Fruit fly (Drosophila melanogaster) whole organism, embryonic: ENCODE results near the gene tplus3b.

Experiments used
- Antp ChIP-seq: fragments of 200-800 bp; sonication (Bioruptor generic); optimal IDR thresholded peaks from 3 replicates; lab custom pipeline; 2016; ENCODE audit warnings: missing biosample characterization, missing genetic modification characterization
- CG11560 ChIP-seq: fragments of 200-800 bp; sonication (Bioruptor generic); IDR thresholded peaks from 3 replicates; pipeline ENCODE4 v1.3.6; 2022; ENCODE audit warnings: missing biosample characterization, missing genetic modification characterization
- CG13424 ChIP-seq: fragments of 200-800 bp; sonication (Bioruptor generic); optimal IDR thresholded peaks from 2 replicates; lab custom pipeline; 2019; ENCODE audit warnings: missing biosample characterization, mild to moderate bottlenecking, missing genetic modification characterization, moderate library complexity
- CG13624 ChIP-seq: fragments of 200-800 bp; sonication (Bioruptor generic); optimal IDR thresholded peaks from 2 replicates; lab custom pipeline; 2016; ENCODE audit warnings: missing biosample characterization, missing genetic modification characterization
- CG1603 ChIP-seq: fragments of 200-800 bp; sonication (Bioruptor generic); optimal IDR thresholded peaks from 2 replicates; lab custom pipeline; 2019; ENCODE audit warnings: missing biosample characterization, mild to moderate bottlenecking, missing genetic modification characterization, moderate library complexity
- CG2712 ChIP-seq: fragments of 200-800 bp; optimal IDR thresholded peaks from 3 replicates; lab custom pipeline; 2019; ENCODE audit warnings: missing biosample characterization, mild to moderate bottlenecking, missing genetic modification characterization, moderate library complexity
- CG30020 ChIP-seq: fragments of 200-800 bp; optimal IDR thresholded peaks from 2 replicates; lab custom pipeline; 2019; ENCODE audit warnings: missing biosample characterization, mild to moderate bottlenecking, missing genetic modification characterization, moderate library complexity
- CG30403 ChIP-seq: fragments of 200-800 bp; sonication (Bioruptor generic); optimal IDR thresholded peaks from 3 replicates; lab custom pipeline; 2016; ENCODE audit warnings: missing biosample characterization, missing genetic modification characterization
- CG34224 ChIP-seq: fragments of 200-800 bp; sonication (Bioruptor generic); IDR thresholded peaks from 3 replicates; pipeline ENCODE4 v1.3.6; 2022; ENCODE audit warnings: missing biosample characterization, missing genetic modification characterization; ENCODE audit not compliant: partially characterized antibody
- CG3995 ChIP-seq: fragments of 200-800 bp; sonication (Bioruptor generic); optimal IDR thresholded peaks from 3 replicates; lab custom pipeline; 2016; ENCODE audit warnings: missing biosample characterization, missing genetic modification characterization
- CG4404 ChIP-seq: fragments of 200-800 bp; sonication (Bioruptor generic); IDR thresholded peaks from 2 replicates; pipeline ENCODE4 v1.3.6; 2022; ENCODE audit warnings: missing biosample characterization, missing genetic modification characterization
- CG4617 ChIP-seq: fragments of 200-800 bp; sonication (Bioruptor generic); optimal IDR thresholded peaks from 3 replicates; lab custom pipeline; 2016; ENCODE audit warnings: missing biosample characterization, missing genetic modification characterization, borderline replicate concordance
- CG7839 ChIP-seq: fragments of 200-800 bp; sonication (Bioruptor generic); optimal IDR thresholded peaks from 3 replicates; lab custom pipeline; 2018; ENCODE audit warnings: missing biosample characterization, mild to moderate bottlenecking, missing genetic modification characterization, moderate library complexity
- CG8281 ChIP-seq: fragments of 200-800 bp; sonication (Bioruptor generic); optimal IDR thresholded peaks from 2 replicates; lab custom pipeline; 2018; ENCODE audit warnings: missing biosample characterization, mild to moderate bottlenecking, missing genetic modification characterization, moderate library complexity
- CoRest ChIP-seq: fragments of 200-800 bp; sonication (Bioruptor generic); optimal IDR thresholded peaks from 3 replicates; lab custom pipeline; 2018; ENCODE audit warnings: missing biosample characterization, mild to moderate bottlenecking, missing genetic modification characterization, moderate library complexity
- Dad ChIP-seq: fragments of 200-800 bp; sonication (Bioruptor generic); optimal IDR thresholded peaks from 3 replicates; lab custom pipeline; 2016; ENCODE audit warnings: missing biosample characterization, missing genetic modification characterization
- Dip3 ChIP-seq: fragments of 200-800 bp; sonication (Bioruptor generic); optimal IDR thresholded peaks from 3 replicates; lab custom pipeline; 2016; ENCODE audit warnings: missing biosample characterization, missing genetic modification characterization
- Dll ChIP-seq: fragments of 200-800 bp; sonication (Bioruptor generic); IDR thresholded peaks from 4 replicates; pipeline ENCODE4 v1.3.6; 2022; ENCODE audit warnings: missing biosample characterization, missing genetic modification characterization; ENCODE audit not compliant: partially characterized antibody
- Eip74EF ChIP-seq, 2 experiments: fragments of 200-800 bp in 1 of 2; fragments of >200 bp in 1 of 2; sonication (Bioruptor generic) in 1 of 2; optimal IDR thresholded peaks; 2 replicates each; lab custom pipeline; 2017 to 2019; ENCODE audit warnings: missing biosample characterization in 2 of 2, missing genetic modification characterization in 2 of 2, mild to moderate bottlenecking in 1 of 2, moderate library complexity in 1 of 2
- Elba2 ChIP-seq: fragments of 200-800 bp; sonication (Bioruptor generic); optimal IDR thresholded peaks from 3 replicates; lab custom pipeline; 2016; ENCODE audit warnings: missing biosample characterization, missing genetic modification characterization
- HmgD ChIP-seq: fragments of 200-800 bp; sonication (Bioruptor generic); optimal IDR thresholded peaks from 3 replicates; lab custom pipeline; 2016; ENCODE audit warnings: missing biosample characterization, missing genetic modification characterization
- HmgZ ChIP-seq: fragments of 200-800 bp; sonication (Bioruptor generic); optimal IDR thresholded peaks from 2 replicates; lab custom pipeline; 2018; ENCODE audit warnings: missing biosample characterization, mild to moderate bottlenecking, missing genetic modification characterization
- Hr3 ChIP-seq: fragments of 200-800 bp; sonication (Bioruptor generic); optimal IDR thresholded peaks from 3 replicates; lab custom pipeline; 2016; ENCODE audit warnings: missing biosample characterization, missing genetic modification characterization
- Hsf ChIP-seq: fragments of 200-800 bp; sonication (Bioruptor generic); optimal IDR thresholded peaks from 3 replicates; lab custom pipeline; 2016; ENCODE audit warnings: missing biosample characterization, missing genetic modification characterization
- Myb ChIP-seq: fragments of 200-800 bp; sonication (Bioruptor generic); optimal IDR thresholded peaks from 2 replicates; lab custom pipeline; 2016; ENCODE audit warnings: missing biosample characterization, missing genetic modification characterization
- Nf-YC ChIP-seq: fragments of 200-800 bp; optimal IDR thresholded peaks from 3 replicates; lab custom pipeline; 2019; ENCODE audit warnings: missing biosample characterization, mild to moderate bottlenecking, missing genetic modification characterization, moderate library complexity
- NfI ChIP-seq: fragments of 200-800 bp; sonication (Bioruptor generic); optimal IDR thresholded peaks from 3 replicates; lab custom pipeline; 2018; ENCODE audit warnings: missing biosample characterization, mild to moderate bottlenecking, missing genetic modification characterization, moderate library complexity
- Pdp1 ChIP-seq, 2 experiments: fragments of 200-800 bp; sonication (Bioruptor generic); optimal IDR thresholded peaks; 3 replicates each; lab custom pipeline; 2016; ENCODE audit warnings: missing biosample characterization in 2 of 2, missing genetic modification characterization in 2 of 2, mild to moderate bottlenecking in 1 of 2, moderate library complexity in 1 of 2
- Sox102F ChIP-seq: fragments of 200-800 bp; sonication (Bioruptor generic); optimal IDR thresholded peaks from 2 replicates; lab custom pipeline; 2018; ENCODE audit warnings: missing biosample characterization, mild to moderate bottlenecking, missing genetic modification characterization, moderate library complexity
- Sry-δ ChIP-seq: fragments of 200-800 bp; sonication (Bioruptor generic); optimal IDR thresholded peaks from 2 replicates; lab custom pipeline; 2016; ENCODE audit warnings: missing biosample characterization, missing genetic modification characterization
- Trl ChIP-seq, 3 experiments: fragments of >200 bp in 2 of 3; fragments of 200-800 bp in 1 of 3; sonication (Bioruptor generic) in 1 of 3; optimal IDR thresholded peaks; 2 replicates in 1 of 3; 3 replicates in 2 of 3; lab custom pipeline; 2016 to 2017; ENCODE audit warnings: missing biosample characterization in 1 of 3, missing genetic modification characterization in 1 of 3
- Xbp1 ChIP-seq: fragments of 200-800 bp; sonication (Bioruptor generic); optimal IDR thresholded peaks from 3 replicates; lab custom pipeline; 2016; ENCODE audit warnings: missing biosample characterization, mild to moderate bottlenecking, missing genetic modification characterization
- Xrp1 ChIP-seq: fragments of 200-800 bp; sonication (Bioruptor generic); IDR thresholded peaks from 2 replicates; pipeline ENCODE4 v1.3.6; 2022; ENCODE audit warnings: missing biosample characterization, missing genetic modification characterization
- amos ChIP-seq: fragments of 200-800 bp; sonication (Bioruptor generic); IDR thresholded peaks from 2 replicates; pipeline ENCODE4 v1.3.6; 2022; ENCODE audit warnings: missing biosample characterization, missing genetic modification characterization; ENCODE audit not compliant: partially characterized antibody
- ems ChIP-seq: fragments of 200-800 bp; sonication (Bioruptor generic); optimal IDR thresholded peaks from 3 replicates; lab custom pipeline; 2016; ENCODE audit warnings: missing biosample characterization, missing genetic modification characterization
- ftz-f1 ChIP-seq: fragments of 200-800 bp; sonication (Bioruptor generic); optimal IDR thresholded peaks from 2 replicates; lab custom pipeline; 2016; ENCODE audit warnings: missing biosample characterization, missing genetic modification characterization
- gfzf ChIP-seq: fragments of 200-800 bp; sonication (Bioruptor generic); optimal IDR thresholded peaks from 2 replicates; lab custom pipeline; 2016; ENCODE audit warnings: missing biosample characterization, mild to moderate bottlenecking, missing genetic modification characterization, moderate library complexity
- grn ChIP-seq: fragments of 200-800 bp; sonication (Bioruptor generic); optimal IDR thresholded peaks from 3 replicates; lab custom pipeline; 2017; ENCODE audit warnings: missing biosample characterization, missing genetic modification characterization
- inv ChIP-seq: fragments of 200-800 bp; sonication (Bioruptor generic); IDR thresholded peaks from 2 replicates; pipeline ENCODE4 v1.3.6; 2022; ENCODE audit warnings: missing biosample characterization, missing genetic modification characterization; ENCODE audit not compliant: partially characterized antibody
- lola ChIP-seq, 3 experiments: fragments of >200 bp in 2 of 3; fragments of 200-800 bp in 1 of 3; sonication (Bioruptor generic) in 1 of 3; optimal IDR thresholded peaks; 2 replicates each; lab custom pipeline; 2017 to 2019; ENCODE audit warnings: missing biosample characterization in 3 of 3, missing genetic modification characterization in 3 of 3, mild to moderate bottlenecking in 1 of 3, moderate library complexity in 1 of 3
- maf-S ChIP-seq: fragments of 200-800 bp; sonication (Bioruptor generic); optimal IDR thresholded peaks from 2 replicates; lab custom pipeline; 2016; ENCODE audit warnings: missing biosample characterization, missing genetic modification characterization
- nmo ChIP-seq: fragments of 200-800 bp; sonication (Bioruptor generic); optimal IDR thresholded peaks from 2 replicates; lab custom pipeline; 2018; ENCODE audit warnings: missing biosample characterization, mild to moderate bottlenecking, missing genetic modification characterization, moderate library complexity
- scrt ChIP-seq: fragments of 200-800 bp; sonication (Bioruptor generic); optimal IDR thresholded peaks from 2 replicates; lab custom pipeline; 2018; ENCODE audit warnings: missing biosample characterization, mild to moderate bottlenecking, missing genetic modification characterization, moderate library complexity
- sim ChIP-seq: fragments of 200-800 bp; sonication (Bioruptor generic); IDR thresholded peaks from 2 replicates; pipeline ENCODE4 v1.3.6; 2022; ENCODE audit warnings: missing biosample characterization, missing genetic modification characterization
- tna ChIP-seq: fragments of 200-800 bp; sonication (Bioruptor generic); IDR thresholded peaks from 2 replicates; pipeline ENCODE4 v1.3.6; 2022; ENCODE audit warnings: missing biosample characterization, missing genetic modification characterization; ENCODE audit not compliant: partially characterized antibody
- trem ChIP-seq: fragments of 200-800 bp; optimal IDR thresholded peaks from 3 replicates; lab custom pipeline; 2019; ENCODE audit warnings: missing biosample characterization, mild to moderate bottlenecking, missing genetic modification characterization, moderate library complexity
- ttk ChIP-seq: fragments of 200-800 bp; sonication (Bioruptor generic); IDR thresholded peaks from 2 replicates; pipeline ENCODE4 v2.1.2; 2022; ENCODE audit warnings: missing biosample characterization, missing genetic modification characterization
- zen ChIP-seq: fragments of 200-800 bp; sonication (Bioruptor generic); optimal IDR thresholded peaks from 3 replicates; lab custom pipeline; 2018; ENCODE audit warnings: missing biosample characterization, mild to moderate bottlenecking, missing genetic modification characterization, moderate library complexity

tplus3b gene

dm6 chr2L:22121651-22122165, 17.5 kb upstream of the tplus3b start (continued):
- TF ChIP-seq CG7839 (tag; lab: Kevin White, UChicago) (peak; percentile 29), Trl (optimal IDR thresholded peaks at IDR 0.05; lab: Kevin White, UChicago) (no peak), Trl (GFP tag; optimal IDR thresholded peaks at IDR 0.05; lab: Kevin White, UChicago) (peak; percentile 17), CG1603 (peak; percentile 88), ftz-f1 (GFP tag; lab: Kevin White, UChicago) (peak; percentile 45), Hr3 (GFP tag; lab: Kevin White, UChicago) (peak; percentile 16), Pdp1 (GFP tag; optimal IDR thresholded peaks at IDR 0.05; lab: Kevin White, UChicago) (peak in 1 of 2 experiments; percentile 41), CG30020 (peak; percentile 96), trem (no peak), CG13424 (tag; lab: Kevin White, UChicago) (peak; percentile 1), CG13624 (peak; percentile 4), Dll (0 out of 4 replicates have a peak, but pooled peaks have one; percentile 19), Nf-YC (no peak), CG8281 (tag; lab: Kevin White, UChicago) (no peak), Myb (GFP tag; lab: Kevin White, UChicago) (peak; percentile 24), lola (GFP tag; optimal IDR thresholded peaks at IDR 0.05; lab: Kevin White, UChicago) (peak in 1 of 3 experiments; percentile 73), HmgD (GFP tag; lab: Kevin White, UChicago) (peak; percentile 49), NfI (GFP tag; lab: Kevin White, UChicago) (peak; percentile 25), CG11560 (tag; lab: Robert Waterston, UW) (no peak), tna (GFP tag; lab: Robert Waterston, UW) (no peak), HmgZ (tag; lab: Kevin White, UChicago) (peak; percentile 6), Hsf (GFP tag; lab: Kevin White, UChicago) (peak; percentile 29), Xrp1 (GFP tag; lab: Robert Waterston, UW) (0 out of 2 replicates have a peak, but pooled peaks have one; percentile 25), scrt (GFP tag; lab: Kevin White, UChicago) (no peak), CG2712 (tag; lab: Kevin White, UChicago) (peak; percentile 10), Sry-δ (peak; percentile 27), CG4617 (GFP tag; lab: Kevin White, UChicago) (peak; percentile 71), maf-S (GFP tag; lab: Kevin White, UChicago) (peak; percentile 19), sim (GFP tag; lab: Robert Waterston, UW) (no peak), inv (no peak), CoRest (peak; percentile 53), Dad (GFP tag; lab: Kevin White, UChicago) (peak; percentile 3), grn (GFP tag; lab: Kevin White, UChicago) (no peak), CG34224 (GFP tag; lab: Robert Waterston, UW) (peak; percentile 13; the same call in 1 of the 3 replicates), CG4404 (no peak), Xbp1 (GFP tag; lab: Kevin White, UChicago) (peak; percentile 4), ems (GFP tag; lab: Kevin White, UChicago) (no peak), Sox102F (no peak), CG3995 (GFP tag; lab: Kevin White, UChicago) (peak; percentile 50), CG30403 (GFP tag; lab: Kevin White, UChicago) (peak; percentile 9), amos (GFP tag; lab: Robert Waterston, UW) (0 out of 2 replicates have a peak, but pooled peaks have one; percentile 24), Dip3 (peak; percentile 10), Eip74EF (GFP tag; optimal IDR thresholded peaks at IDR 0.05; lab: Kevin White, UChicago) (peak in 1 of 2 experiments; percentile 34), nmo (GFP tag; lab: Kevin White, UChicago) (peak; percentile 61), ttk (GFP tag; lab: Robert Waterston, UW) (no peak), Elba2 (GFP tag; lab: Kevin White, UChicago) (peak; percentile 31), gfzf (GFP tag; lab: Kevin White, UChicago) (peak; percentile 81), Antp (GFP tag; lab: Kevin White, UChicago) (no peak), zen (tag; lab: Kevin White, UChicago) (peak; percentile 50)
